Fruit fly (Drosophila melanogaster) whole organism, wandering third instar larva: ENCODE results near the gene Klc.
A peak's percentile ranks its signal among the peaks of the same experiment; 100 is the strongest.

Experiments
- Abd-B ChIP-seq: fragments of >200 bp; optimal IDR thresholded peaks from 2 replicates; lab custom pipeline; 2017; ENCODE audit warnings: missing biosample characterization, missing genetic modification characterization
- CG32264 ChIP-seq: fragments of 200-800 bp; sonication (Bioruptor generic); optimal IDR thresholded peaks from 2 replicates; lab custom pipeline; 2016; ENCODE audit warnings: missing biosample characterization, missing genetic modification characterization
- CG9705 ChIP-seq: fragments of 200-800 bp; sonication (Bioruptor generic); optimal IDR thresholded peaks from 2 replicates; lab custom pipeline; 2018; ENCODE audit warnings: missing biosample characterization, mild to moderate bottlenecking, missing genetic modification characterization
- CrebA ChIP-seq: fragments of 200-800 bp; sonication (Bioruptor generic); optimal IDR thresholded peaks from 2 replicates; lab custom pipeline; 2016; ENCODE audit warnings: missing biosample characterization, mild to moderate bottlenecking, missing genetic modification characterization, borderline replicate concordance
- Dfd ChIP-seq: fragments of >200 bp; optimal IDR thresholded peaks from 2 replicates; lab custom pipeline; 2017; ENCODE audit warnings: missing biosample characterization, missing genetic modification characterization
- Dif ChIP-seq: fragments of 200-275, 200-300 bp; sonication (Bioruptor generic); optimal IDR thresholded peaks from 2 replicates; lab custom pipeline; 2018; ENCODE audit warnings: missing biosample characterization, missing genetic modification characterization; ENCODE audit not compliant: partially characterized antibody
- GATAd ChIP-seq: sonication (Bioruptor generic); optimal IDR thresholded peaks from 2 replicates; lab custom pipeline; 2016; ENCODE audit warnings: missing biosample characterization, missing genetic modification characterization
- HLH106 ChIP-seq: fragments of 200-800 bp; optimal IDR thresholded peaks from 3 replicates; lab custom pipeline; 2019; ENCODE audit warnings: missing biosample characterization, mild to moderate bottlenecking, missing genetic modification characterization, moderate library complexity
- Hnf4 ChIP-seq: fragments of 200-800 bp; sonication (Bioruptor generic); optimal IDR thresholded peaks from 2 replicates; lab custom pipeline; 2016; ENCODE audit warnings: missing biosample characterization, mild to moderate bottlenecking, missing genetic modification characterization
- Hr78 ChIP-seq: fragments of >200 bp; optimal IDR thresholded peaks from 2 replicates; lab custom pipeline; 2017; ENCODE audit warnings: missing biosample characterization, missing genetic modification characterization
- Hr83 ChIP-seq: fragments of 200-300 bp; sonication (Bioruptor generic); optimal IDR thresholded peaks from 2 replicates; lab custom pipeline; 2016; ENCODE audit warnings: missing biosample characterization, mild to moderate bottlenecking, missing genetic modification characterization, moderate library complexity; ENCODE audit not compliant: poor library complexity, severe bottlenecking
- Jra ChIP-seq: sonication (Bioruptor generic); optimal IDR thresholded peaks from 2 replicates; lab custom pipeline; 2016; ENCODE audit warnings: missing biosample characterization, missing genetic modification characterization
- Mio ChIP-seq: sonication (Bioruptor generic); optimal IDR thresholded peaks from 2 replicates; lab custom pipeline; 2016; ENCODE audit warnings: missing biosample characterization, missing genetic modification characterization
- N ChIP-seq: fragments of >200 bp; optimal IDR thresholded peaks from 2 replicates; lab custom pipeline; 2018; ENCODE audit warnings: missing biosample characterization, missing external identifiers, missing genetic modification characterization
- OdsH ChIP-seq: fragments of 200-800 bp; sonication (Bioruptor generic); optimal IDR thresholded peaks from 2 replicates; lab custom pipeline; 2016; ENCODE audit warnings: missing biosample characterization, mild to moderate bottlenecking, missing genetic modification characterization
- Rel ChIP-seq, 2 experiments: fragments of 200-800 bp; sonication (Bioruptor generic) in 1 of 2; optimal IDR thresholded peaks; 2 replicates in 1 of 2; 3 replicates in 1 of 2; lab custom pipeline; 2016 to 2019; ENCODE audit warnings: mild to moderate bottlenecking in 2 of 2, missing biosample characterization in 2 of 2, missing genetic modification characterization in 2 of 2, moderate library complexity in 1 of 2
- Sp1 ChIP-seq: fragments of 200-800 bp; sonication (Bioruptor generic); optimal IDR thresholded peaks from 3 replicates; lab custom pipeline; 2019; ENCODE audit warnings: missing biosample characterization, mild to moderate bottlenecking, missing genetic modification characterization, moderate library complexity
- Vsx2 ChIP-seq: fragments of 200-300, 225-300 bp; sonication (Bioruptor generic); optimal IDR thresholded peaks from 2 replicates; lab custom pipeline; 2018; ENCODE audit warnings: missing biosample characterization, missing genetic modification characterization; ENCODE audit not compliant: partially characterized antibody
- br ChIP-seq: fragments of 200-800 bp; sonication (Bioruptor generic); optimal IDR thresholded peaks from 2 replicates; lab custom pipeline; 2016; ENCODE audit warnings: missing biosample characterization, missing genetic modification characterization
- brk ChIP-seq: fragments of 200-800 bp; sonication (Bioruptor generic); optimal IDR thresholded peaks from 2 replicates; lab custom pipeline; 2016; ENCODE audit warnings: missing biosample characterization, mild to moderate bottlenecking, missing genetic modification characterization
- dl ChIP-seq, 2 experiments: fragments of 175-275, 200-275 bp in 1 of 2; fragments of 200-275 bp in 1 of 2; sonication (Bioruptor generic); optimal IDR thresholded peaks; lab custom pipeline; 2018; ENCODE audit warnings: mild to moderate bottlenecking in 2 of 2, missing biosample characterization in 2 of 2, missing genetic modification characterization in 2 of 2, moderate library complexity in 2 of 2; ENCODE audit not compliant: partially characterized antibody in 2 of 2, insufficient read depth in 1 of 2
- dmrt93B ChIP-seq: fragments of 200-800 bp; sonication (Bioruptor generic); optimal IDR thresholded peaks from 2 replicates; lab custom pipeline; 2018; ENCODE audit warnings: missing biosample characterization, mild to moderate bottlenecking, missing genetic modification characterization
- dsf ChIP-seq: sonication (Bioruptor generic); optimal IDR thresholded peaks from 2 replicates; lab custom pipeline; 2016; ENCODE audit warnings: missing biosample characterization, missing genetic modification characterization, borderline replicate concordance
- ey ChIP-seq: fragments of 200-800 bp; sonication (Bioruptor generic); optimal IDR thresholded peaks from 2 replicates; lab custom pipeline; 2016; ENCODE audit warnings: missing biosample characterization, missing genetic modification characterization
- foxo ChIP-seq, 2 experiments: fragments of 200-800 bp; sonication (Bioruptor generic); optimal IDR thresholded peaks; 2 replicates in 1 of 2; 3 replicates in 1 of 2; lab custom pipeline; 2016 to 2017; ENCODE audit warnings: missing biosample characterization in 2 of 2, missing genetic modification characterization in 2 of 2
- fru ChIP-seq: fragments of 200-800 bp; sonication (Bioruptor generic); optimal IDR thresholded peaks from 3 replicates; lab custom pipeline; 2016; ENCODE audit warnings: missing biosample characterization, mild to moderate bottlenecking, missing genetic modification characterization
- h ChIP-seq: fragments of 200-800 bp; sonication (Bioruptor generic); optimal IDR thresholded peaks from 3 replicates; lab custom pipeline; 2016; ENCODE audit warnings: missing biosample characterization, mild to moderate bottlenecking, missing genetic modification characterization
- jim ChIP-seq: fragments of 175-275, 200-325 bp; sonication (Bioruptor generic); optimal IDR thresholded peaks from 2 replicates; lab custom pipeline; 2016; ENCODE audit warnings: missing biosample characterization, mild to moderate bottlenecking, missing genetic modification characterization
- lola ChIP-seq: fragments of >200 bp; optimal IDR thresholded peaks from 2 replicates; lab custom pipeline; 2017; ENCODE audit warnings: missing biosample characterization, missing genetic modification characterization
- pan ChIP-seq: fragments of >200 bp; optimal IDR thresholded peaks from 2 replicates; lab custom pipeline; 2017
- psq ChIP-seq: fragments of 200-800 bp; sonication (Bioruptor generic); optimal IDR thresholded peaks from 3 replicates; lab custom pipeline; 2017; ENCODE audit warnings: missing biosample characterization, mild to moderate bottlenecking, missing genetic modification characterization, moderate library complexity
- rgr ChIP-seq: fragments of 200-800 bp; sonication (Bioruptor generic); optimal IDR thresholded peaks from 3 replicates; lab custom pipeline; 2016; ENCODE audit warnings: missing biosample characterization, mild to moderate bottlenecking, missing genetic modification characterization
- sage ChIP-seq: fragments of 200-800 bp; sonication (Bioruptor generic); optimal IDR thresholded peaks from 2 replicates; lab custom pipeline; 2016; ENCODE audit warnings: missing biosample characterization, mild to moderate bottlenecking, missing genetic modification characterization
- sv ChIP-seq: fragments of 200-800 bp; sonication (Bioruptor generic); optimal IDR thresholded peaks from 3 replicates; lab custom pipeline; 2016; ENCODE audit warnings: missing biosample characterization, missing genetic modification characterization
- tai ChIP-seq: sonication (Bioruptor generic); optimal IDR thresholded peaks from 2 replicates; lab custom pipeline; 2016; ENCODE audit warnings: missing biosample characterization, missing genetic modification characterization
- usp ChIP-seq: fragments of >200 bp; optimal IDR thresholded peaks from 2 replicates; lab custom pipeline; 2017; ENCODE audit warnings: missing biosample characterization, missing genetic modification characterization
- woc ChIP-seq: sonication (Bioruptor generic); optimal IDR thresholded peaks from 2 replicates; lab custom pipeline; 2016; ENCODE audit warnings: missing biosample characterization, mild to moderate bottlenecking, missing genetic modification characterization

Klc gene

DNA sequence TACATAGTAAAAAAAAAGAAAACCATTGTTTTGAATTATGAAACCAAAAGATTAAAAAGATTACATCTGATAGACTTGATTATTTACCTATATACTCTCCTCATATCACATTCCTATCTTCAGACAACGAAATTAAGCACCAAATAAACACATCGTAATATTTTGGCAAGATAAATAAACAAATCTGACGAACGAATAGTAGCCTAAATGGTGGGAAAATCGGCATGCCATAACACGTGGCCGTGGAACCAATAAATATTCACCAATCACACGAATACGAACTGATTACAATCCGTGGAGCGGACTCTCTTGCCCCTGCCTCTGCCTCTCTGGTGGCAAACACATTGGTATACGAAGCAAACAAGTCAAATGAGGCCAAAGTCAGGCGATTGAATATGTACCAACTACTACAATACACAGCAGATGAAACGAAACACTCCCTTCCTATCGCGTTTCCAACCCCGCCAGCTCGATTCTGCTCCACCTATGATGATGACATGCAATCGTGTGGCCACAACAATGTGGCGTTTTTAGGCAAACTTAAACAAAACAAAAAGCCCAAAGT, 46.3 kb upstream of the Klc start:
- no peak for TF ChIP-seq OdsH
- no peak for TF ChIP-seq Hr83 (GFP tag; lab: Kevin White, UChicago)
- no peak for TF ChIP-seq Rel (GFP tag; optimal IDR thresholded peaks at IDR 0.05; lab: Kevin White, UChicago)
- no peak for TF ChIP-seq Rel (tag; optimal IDR thresholded peaks at IDR 0.05; lab: Kevin White, UChicago)
- TF ChIP-seq pan (lab: Kevin White, UChicago), result no peak
- no peak for TF ChIP-seq Vsx2 (GFP tag; lab: Kevin White, UChicago)
- TF ChIP-seq Hr78 (GFP tag; lab: Kevin White, UChicago), result no peak
- no peak for TF ChIP-seq lola (GFP tag; lab: Kevin White, UChicago)
- TF ChIP-seq tai (GFP tag; lab: Kevin White, UChicago), result no peak
- TF ChIP-seq Abd-B (GFP tag; lab: Kevin White, UChicago), result no peak
- TF ChIP-seq CG32264 (GFP tag; lab: Kevin White, UChicago), result no peak
- TF ChIP-seq sv (GFP tag; lab: Kevin White, UChicago), result no peak
- TF ChIP-seq jim (GFP tag; lab: Kevin White, UChicago), result no peak
- TF ChIP-seq brk (GFP tag; lab: Kevin White, UChicago), result no peak
- no peak for TF ChIP-seq dsf (GFP tag; lab: Kevin White, UChicago)
- no peak for TF ChIP-seq ey (GFP tag; lab: Kevin White, UChicago)
- TF ChIP-seq GATAd (GFP tag; lab: Kevin White, UChicago), result no peak
- TF ChIP-seq usp (GFP tag; lab: Kevin White, UChicago), result no peak
- TF ChIP-seq, all 38 proteins: peak for 0

- TF ChIP-seq OdsH (no peak), rgr (no peak), tai (GFP tag; lab: Kevin White, UChicago) (no peak)
Observed at dm6 chr3L:12794532-12794931, 44.7 kb upstream of the Klc start.

dm6 chr3L:12792933-12793448, 43.1 kb upstream of the Klc start:
- peak; percentile 82 for TF ChIP-seq br (GFP tag; lab: Kevin White, UChicago)
- peak; percentile 37 for TF ChIP-seq dsf (GFP tag; lab: Kevin White, UChicago)
- TF ChIP-seq Vsx2 (GFP tag; lab: Kevin White, UChicago), result no peak
- peak; percentile 75 for TF ChIP-seq CG9705 (GFP tag; lab: Kevin White, UChicago)
- TF ChIP-seq dmrt93B (GFP tag; lab: Kevin White, UChicago), result no peak
- TF ChIP-seq Mio (GFP tag; lab: Kevin White, UChicago), result no peak
- TF ChIP-seq OdsH, result peak; percentile 85
- TF ChIP-seq HLH106, result peak; percentile 92
- TF ChIP-seq CG32264 (GFP tag; lab: Kevin White, UChicago), result peak; percentile 47
- TF ChIP-seq usp (GFP tag; lab: Kevin White, UChicago), result no peak
- TF ChIP-seq Rel (GFP tag; optimal IDR thresholded peaks at IDR 0.05; lab: Kevin White, UChicago), result peak; percentile 52
- peak; percentile 74 for TF ChIP-seq Rel (tag; optimal IDR thresholded peaks at IDR 0.05; lab: Kevin White, UChicago)
- peak; percentile 90 for TF ChIP-seq h (GFP tag; lab: Kevin White, UChicago)
- TF ChIP-seq Hr78 (GFP tag; lab: Kevin White, UChicago), result no peak
- TF ChIP-seq fru (GFP tag; lab: Kevin White, UChicago), result peak; percentile 91
- TF ChIP-seq ey (GFP tag; lab: Kevin White, UChicago), result peak; percentile 86
- no peak for TF ChIP-seq Hr83 (GFP tag; lab: Kevin White, UChicago)
- TF ChIP-seq psq, result peak; percentile 83
- peak in 1 of 2 experiments; percentile 90 for TF ChIP-seq foxo (GFP tag; optimal IDR thresholded peaks at IDR 0.05; lab: Kevin White, UChicago)
- peak; percentile 62 for TF ChIP-seq tai (GFP tag; lab: Kevin White, UChicago)
- peak; percentile 44 for TF ChIP-seq sv (GFP tag; lab: Kevin White, UChicago)
- TF ChIP-seq Hnf4 (GFP tag; lab: Kevin White, UChicago), result peak; percentile 73
- peak; percentile 20 for TF ChIP-seq GATAd (GFP tag; lab: Kevin White, UChicago)
- TF ChIP-seq rgr, result peak; percentile 85
- TF ChIP-seq woc (GFP tag; lab: Kevin White, UChicago), result peak; percentile 93
- TF ChIP-seq Sp1, result peak; percentile 93
- no peak for TF ChIP-seq CrebA (GFP tag; lab: Kevin White, UChicago)
- TF ChIP-seq Jra (GFP tag; lab: Kevin White, UChicago), result peak; percentile 66
- no peak for TF ChIP-seq pan (lab: Kevin White, UChicago)
- no peak for TF ChIP-seq Dfd
- no peak for TF ChIP-seq N
- peak; percentile 56 for TF ChIP-seq brk (GFP tag; lab: Kevin White, UChicago)
- no peak for TF ChIP-seq jim (GFP tag; lab: Kevin White, UChicago)
- TF ChIP-seq sage (GFP tag; lab: Kevin White, UChicago), result peak; percentile 14
- no peak for TF ChIP-seq Dif (GFP tag; lab: Kevin White, UChicago)
- TF ChIP-seq dl (GFP tag; optimal IDR thresholded peaks at IDR 0.05; lab: Kevin White, UChicago; ENCODE audit: insufficient read depth in 1 of 2, partially characterized antibody in 2 of 2), result no peak
